Worm (Caenorhabditis elegans) whole organism, midembryonic: Measurements from ENCODE around the gene toca-1.

Source experiments
- T22C8.4 ChIP-seq: fragments of 200-800 bp; sonication (Bioruptor generic); IDR thresholded peaks from 2 replicates; pipeline ENCODE4 v1.3.6; 2022; ENCODE audit warnings: missing genetic modification characterization, missing compliant biosample characterization
- cog-1 ChIP-seq: sonication (generic microtip); optimal IDR thresholded peaks from 2 replicates; lab custom pipeline; 2016; ENCODE audit warnings: missing genetic modification characterization, missing compliant biosample characterization
- flt-1 ChIP-seq: fragments of 200-800 bp; sonication (Bioruptor generic); IDR thresholded peaks from 2 replicates; pipeline ENCODE4 v1.3.6; 2022; ENCODE audit warnings: missing genetic modification characterization, missing compliant biosample characterization
- klf-2 ChIP-seq: fragments of 200-800 bp; sonication (Bioruptor generic); conservative IDR thresholded peaks from 2 replicates; pipeline ENCODE4 v1.3.6; 2022; ENCODE audit warnings: missing genetic modification reagents, missing genetic modification characterization, missing compliant biosample characterization
- med-1 ChIP-seq: sonication (generic microtip); optimal IDR thresholded peaks from 2 replicates; lab custom pipeline; 2017; ENCODE audit warnings: missing genetic modification characterization, mild to moderate bottlenecking, missing compliant biosample characterization, antibody characterized with exemption, missing genetic modification reagents; ENCODE audit not compliant: insufficient read depth
- ref-1 ChIP-seq: fragments of 200-800 bp; sonication (Bioruptor generic); conservative IDR thresholded peaks from 2 replicates; pipeline ENCODE4 v1.3.6; 2022; ENCODE audit warnings: missing genetic modification reagents, missing genetic modification characterization, missing compliant biosample characterization
- tab-1 ChIP-seq: fragments of 200-800 bp; sonication (Bioruptor generic); IDR thresholded peaks from 2 replicates; pipeline ENCODE4 v1.3.6; 2022; ENCODE audit warnings: missing genetic modification characterization, missing compliant biosample characterization
- ztf-23 ChIP-seq: fragments of 200-800 bp; sonication (Bioruptor generic); IDR thresholded peaks from 2 replicates; pipeline ENCODE4 v1.3.6; 2022; ENCODE audit warnings: missing genetic modification reagents, missing genetic modification characterization, missing compliant biosample characterization
- ztf-29 ChIP-seq: fragments of 200-800 bp; sonication (Bioruptor generic); IDR thresholded peaks from 2 replicates; pipeline ENCODE4 v1.3.6; 2022; ENCODE audit warnings: missing genetic modification reagents, missing genetic modification characterization, missing compliant biosample characterization

The toca-1 gene

DNA sequence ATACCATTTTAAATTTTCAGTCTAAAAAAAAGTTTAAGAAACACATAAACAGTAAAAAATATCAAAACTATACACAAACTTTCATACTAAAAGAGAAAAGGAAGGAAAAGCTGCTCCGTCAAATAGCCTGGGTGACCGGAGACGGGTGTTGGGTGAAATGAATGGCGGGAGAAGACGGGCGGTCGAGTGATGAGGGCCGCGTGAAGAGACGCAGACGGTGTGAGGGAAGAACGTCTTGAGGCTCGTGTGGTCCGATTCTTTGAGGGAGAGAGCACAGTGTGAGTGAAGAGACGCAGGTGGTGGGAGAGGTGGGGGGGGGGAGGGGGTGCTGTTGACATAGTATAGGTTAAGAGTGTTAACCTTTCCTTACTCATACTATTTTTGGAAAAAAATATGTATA lies 7.7 kb upstream of the toca-1 start:
- no peak for TF ChIP-seq ref-1
- TF ChIP-seq T22C8.4 (GFP tag; lab: Robert Waterston, UW) = no peak
- TF ChIP-seq cog-1 (tag; lab: Kevin White, UChicago) = no peak

DNA sequence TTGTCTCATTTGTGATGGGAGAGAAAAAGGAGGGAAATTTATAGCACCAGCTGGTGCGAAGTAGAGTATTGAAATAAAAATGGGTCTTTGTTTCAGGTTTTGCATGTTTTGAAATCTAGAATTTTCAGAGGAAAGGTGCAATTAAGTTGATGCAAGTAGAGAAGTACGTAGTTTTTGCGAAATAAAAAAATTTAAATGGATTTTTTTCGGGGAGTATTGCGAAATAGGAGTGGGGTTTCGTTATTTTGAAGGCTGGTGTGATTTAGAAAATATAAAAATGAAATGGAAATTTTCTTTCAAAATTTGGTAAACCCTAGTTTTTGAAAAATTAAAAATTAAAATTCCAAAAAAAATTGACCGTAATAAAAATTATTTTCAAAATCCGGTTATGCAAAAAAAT lies 6.8 kb upstream of the toca-1 start:
- TF ChIP-seq T22C8.4 (GFP tag; lab: Robert Waterston, UW) = no peak
- no peak for TF ChIP-seq flt-1 (GFP tag; lab: Robert Waterston, UW)
- TF ChIP-seq ztf-23 (GFP tag; lab: Robert Waterston, UW) = no peak
- TF ChIP-seq tab-1 (GFP tag; lab: Robert Waterston, UW) = no peak
- TF ChIP-seq ref-1 = no peak
- no peak for TF ChIP-seq ztf-29 (GFP tag; lab: Robert Waterston, UW)
- TF ChIP-seq klf-2 (GFP tag; lab: Robert Waterston, UW) = no peak
- no peak for TF ChIP-seq cog-1 (tag; lab: Kevin White, UChicago)
- no peak for TF ChIP-seq med-1 (GFP tag; lab: Kevin White, UChicago)

DNA sequence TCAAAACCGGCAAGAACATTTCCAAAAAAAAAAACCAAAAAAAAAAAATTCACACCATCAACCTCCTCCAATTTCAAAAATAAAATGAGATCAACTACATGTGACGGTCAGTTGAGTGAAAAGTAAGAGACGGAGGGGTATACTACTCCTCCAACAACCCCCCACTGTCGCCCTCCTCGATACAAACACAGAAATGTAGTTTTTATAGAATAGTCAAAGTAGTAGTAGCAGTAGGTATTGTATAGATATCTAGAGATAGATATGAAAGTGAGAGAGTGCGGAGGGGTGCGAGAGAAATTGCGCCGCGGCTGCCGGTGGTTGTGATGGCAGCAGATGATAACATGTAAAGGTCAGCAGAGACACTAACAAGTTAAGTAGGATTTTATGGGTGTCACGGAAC lies 6.1 kb upstream of the toca-1 start:
- no peak for TF ChIP-seq T22C8.4 (GFP tag; lab: Robert Waterston, UW)
- TF ChIP-seq tab-1 (GFP tag; lab: Robert Waterston, UW) = no peak
- no peak for TF ChIP-seq flt-1 (GFP tag; lab: Robert Waterston, UW)
- no peak for TF ChIP-seq cog-1 (tag; lab: Kevin White, UChicago)
- no peak for TF ChIP-seq med-1 (GFP tag; lab: Kevin White, UChicago)
- TF ChIP-seq ztf-29 (GFP tag; lab: Robert Waterston, UW) = no peak
- TF ChIP-seq klf-2 (GFP tag; lab: Robert Waterston, UW) = no peak
- no peak for TF ChIP-seq ref-1
- TF ChIP-seq ztf-23 (GFP tag; lab: Robert Waterston, UW) = no peak

DNA sequence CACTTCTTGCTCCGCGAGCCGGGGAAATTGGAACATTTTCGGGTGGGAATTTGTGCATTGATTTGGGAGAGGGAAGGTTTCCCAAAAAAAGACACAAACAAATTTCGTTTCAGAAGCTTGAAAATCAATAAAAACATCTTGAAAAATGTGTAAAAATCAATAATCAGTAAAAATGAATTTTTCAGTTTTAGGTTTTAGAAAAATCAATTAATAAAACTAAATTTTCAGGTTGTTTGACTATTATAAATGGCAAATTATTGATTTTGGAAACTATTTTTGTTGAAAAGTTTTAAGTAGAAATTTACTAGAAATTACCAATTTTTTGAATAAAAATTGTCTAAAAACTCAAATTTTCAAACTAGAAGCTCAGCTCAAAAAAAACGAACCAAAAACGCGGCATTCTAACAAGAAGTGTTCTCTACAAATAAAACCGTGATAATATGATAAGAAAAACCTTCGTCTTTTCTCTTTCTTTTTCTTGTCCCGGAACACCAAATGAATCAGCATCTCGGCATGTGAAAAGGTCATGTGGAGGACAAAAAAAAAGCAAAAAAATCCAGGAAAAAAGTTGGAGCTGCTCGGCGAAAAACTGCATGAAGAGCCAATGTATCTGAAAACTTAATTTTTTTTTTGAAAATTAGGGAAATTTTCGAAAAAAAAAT lies 4.4 kb upstream of the toca-1 start:
- TF ChIP-seq klf-2 (GFP tag; lab: Robert Waterston, UW) (no peak), T22C8.4 (GFP tag; lab: Robert Waterston, UW) (0 out of 2 replicates have a peak, but pooled peaks have one; percentile 32), med-1 (GFP tag; lab: Kevin White, UChicago) (no peak), ztf-23 (GFP tag; lab: Robert Waterston, UW) (no peak)

DNA sequence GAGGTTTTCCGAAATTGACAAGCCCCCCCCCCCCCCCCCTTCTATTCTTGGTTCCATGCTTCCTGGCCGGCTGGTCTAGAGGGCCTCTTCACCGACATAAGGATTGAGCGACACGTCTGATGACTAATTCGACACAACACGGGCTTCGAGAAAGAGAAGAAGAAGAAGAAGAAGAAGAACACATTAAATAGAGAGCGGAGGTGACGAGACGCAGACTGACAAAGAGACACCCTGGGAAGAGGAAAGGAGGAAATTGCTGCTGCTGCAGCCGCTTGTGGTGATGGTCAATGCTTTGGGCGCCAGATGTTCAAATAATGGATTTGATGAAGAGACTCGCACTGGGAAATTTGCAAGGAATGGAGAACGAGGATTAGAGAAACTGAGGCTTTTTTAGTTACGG lies 3.3 kb upstream of the toca-1 start:
- TF ChIP-seq T22C8.4 (GFP tag; lab: Robert Waterston, UW) (no peak), ztf-29 (GFP tag; lab: Robert Waterston, UW) (no peak), cog-1 (tag; lab: Kevin White, UChicago) (peak; percentile 55), ztf-23 (GFP tag; lab: Robert Waterston, UW) (no peak), flt-1 (GFP tag; lab: Robert Waterston, UW) (0 out of 2 replicates have a peak, but pooled peaks have one; percentile 47)

DNA sequence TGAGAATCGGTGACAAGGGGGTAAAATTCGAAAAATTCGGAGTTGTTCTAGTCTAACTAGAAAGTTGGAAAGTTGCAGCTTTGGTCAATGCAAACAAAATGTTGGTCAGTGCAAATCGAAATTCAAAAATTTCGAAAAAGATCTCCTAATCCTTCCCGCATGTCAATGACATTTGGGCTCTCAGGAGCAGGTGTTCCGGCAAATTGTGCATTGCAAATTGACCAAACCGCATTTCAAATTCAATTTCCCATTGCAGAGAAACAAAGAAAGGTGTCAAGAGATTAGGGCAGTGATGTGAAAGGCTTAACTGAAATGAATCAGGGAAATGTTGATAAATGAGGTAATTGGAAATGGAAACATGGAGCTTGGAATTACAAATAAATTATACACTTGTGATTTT lies 2.0 kb upstream of the toca-1 start:
- TF ChIP-seq flt-1 (GFP tag; lab: Robert Waterston, UW) (no peak), ztf-29 (GFP tag; lab: Robert Waterston, UW) (no peak), med-1 (GFP tag; lab: Kevin White, UChicago) (no peak), cog-1 (tag; lab: Kevin White, UChicago) (no peak), T22C8.4 (GFP tag; lab: Robert Waterston, UW) (no peak), ref-1 (no peak), klf-2 (GFP tag; lab: Robert Waterston, UW) (no peak), tab-1 (GFP tag; lab: Robert Waterston, UW) (no peak)

DNA sequence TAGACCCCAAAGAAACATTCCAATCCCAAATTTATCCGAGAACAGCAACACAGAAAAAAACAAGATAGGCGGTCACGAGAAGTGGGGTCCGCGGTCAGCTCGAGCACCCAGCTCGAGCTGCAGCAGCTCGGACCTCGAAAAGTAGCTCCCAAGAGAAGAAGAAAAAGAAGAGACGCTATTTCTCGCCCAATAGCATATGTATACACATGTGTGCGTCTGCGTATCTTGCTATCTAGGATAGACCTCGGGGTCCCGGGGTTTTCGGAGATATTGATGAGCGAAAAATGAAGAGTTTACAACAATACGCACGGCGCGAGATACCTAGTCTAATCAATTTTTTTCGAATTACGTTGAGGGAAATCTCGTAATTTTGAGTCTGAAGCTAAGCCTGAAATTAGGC lies 781 bp upstream of the toca-1 start:
- TF ChIP-seq klf-2 (GFP tag; lab: Robert Waterston, UW) (no peak), cog-1 (tag; lab: Kevin White, UChicago) (no peak)

DNA sequence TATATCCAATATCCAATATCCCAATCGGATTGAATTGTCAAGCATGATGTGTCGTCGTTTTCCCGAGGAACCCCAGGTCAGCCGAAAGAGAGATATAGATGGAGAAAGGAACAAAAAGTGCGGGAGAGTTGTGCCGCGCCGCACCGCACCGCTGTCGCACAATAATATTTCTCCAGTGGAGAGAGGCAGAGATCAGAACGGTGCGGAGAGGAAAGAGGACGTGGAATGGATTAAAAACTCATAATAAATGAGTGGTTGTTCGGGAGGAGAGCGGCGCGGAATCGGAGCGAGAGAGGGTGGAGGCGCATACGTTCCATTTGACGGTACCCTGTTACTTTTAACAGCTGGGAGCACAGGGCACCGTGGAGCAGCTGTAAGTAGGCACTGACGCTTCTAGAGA lies 3.8 kb downstream of the toca-1 start:
- TF ChIP-seq T22C8.4 (GFP tag; lab: Robert Waterston, UW) (no peak), flt-1 (GFP tag; lab: Robert Waterston, UW) (0 out of 2 replicates have a peak, but pooled peaks have one; percentile 45)

DNA sequence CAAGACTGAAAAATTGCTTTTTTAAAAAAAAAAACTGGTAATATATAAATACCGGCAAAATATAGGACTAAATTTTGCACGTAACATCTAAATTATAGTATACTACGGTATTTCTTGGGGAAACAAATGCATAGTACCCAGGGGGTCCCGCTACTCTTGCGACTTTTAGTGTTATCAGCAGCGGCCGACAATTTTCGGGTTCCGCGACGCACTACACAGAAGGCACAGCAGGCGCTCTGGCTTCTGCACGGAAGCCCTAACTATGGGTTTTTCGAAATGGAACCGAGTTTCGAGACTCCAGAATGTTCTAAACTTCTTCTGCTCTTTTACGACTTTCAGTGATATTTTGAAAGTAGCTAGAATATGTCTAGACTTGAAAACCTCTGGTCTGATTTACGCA lies 4.7 kb downstream of the toca-1 start:
- TF ChIP-seq tab-1 (GFP tag; lab: Robert Waterston, UW) (no peak), ref-1 (no peak), cog-1 (tag; lab: Kevin White, UChicago) (no peak), med-1 (GFP tag; lab: Kevin White, UChicago) (no peak), T22C8.4 (GFP tag; lab: Robert Waterston, UW) (no peak), ztf-29 (GFP tag; lab: Robert Waterston, UW) (no peak), ztf-23 (GFP tag; lab: Robert Waterston, UW) (no peak), klf-2 (GFP tag; lab: Robert Waterston, UW) (no peak), flt-1 (GFP tag; lab: Robert Waterston, UW) (no peak)

DNA sequence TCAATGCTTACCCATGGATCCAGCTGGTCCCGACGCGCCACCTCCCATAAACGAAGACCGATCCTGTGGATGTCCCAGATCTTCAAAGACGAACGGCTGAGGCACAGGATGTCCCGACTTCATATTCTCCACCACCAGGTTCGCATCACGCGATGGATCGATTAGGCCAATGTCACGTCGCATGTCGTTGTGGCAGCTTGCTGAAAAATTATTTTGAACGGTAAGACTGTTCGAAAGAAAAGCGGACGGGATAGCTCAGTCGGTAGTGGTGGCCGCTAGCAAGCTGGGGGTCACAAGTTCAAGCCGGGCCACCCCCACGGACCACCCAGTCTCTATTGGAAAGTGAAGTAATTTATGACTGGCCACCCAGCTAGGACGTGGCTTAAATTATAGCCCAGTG lies 8.1 kb downstream of the toca-1 start:
- TF ChIP-seq ref-1 = no peak
- no peak for TF ChIP-seq tab-1 (GFP tag; lab: Robert Waterston, UW)
- no peak for TF ChIP-seq med-1 (GFP tag; lab: Kevin White, UChicago)
- no peak for TF ChIP-seq ztf-29 (GFP tag; lab: Robert Waterston, UW)
- TF ChIP-seq klf-2 (GFP tag; lab: Robert Waterston, UW) = no peak
- TF ChIP-seq T22C8.4 (GFP tag; lab: Robert Waterston, UW) = no peak
- no peak for TF ChIP-seq cog-1 (tag; lab: Kevin White, UChicago)
- TF ChIP-seq flt-1 (GFP tag; lab: Robert Waterston, UW) = no peak
- TF ChIP-seq ztf-23 (GFP tag; lab: Robert Waterston, UW) = no peak
